Worm (Caenorhabditis elegans) whole organism, L2 larva: ENCODE measurements around the gene R12C12.7.
A peak's percentile ranks its signal among the peaks of the same experiment; 100 is the strongest.

ENCODE experiments used
- C34F6.9 ChIP-seq: fragments of 150-350 bp; optimal IDR thresholded peaks from 2 replicates; lab custom pipeline; 2014; ENCODE audit warnings: missing biosample characterization, missing genetic modification characterization
- aly-2 ChIP-seq: fragments of 150-350 bp; optimal IDR thresholded peaks from 2 replicates; lab custom pipeline; 2014; ENCODE audit warnings: missing biosample characterization, missing genetic modification characterization
- blmp-1 ChIP-seq: sonication (generic microtip); optimal IDR thresholded peaks from 2 replicates; lab custom pipeline; 2017; ENCODE audit warnings: missing genetic modification characterization, mild to moderate bottlenecking, missing compliant biosample characterization, antibody characterized with exemption, moderate library complexity; ENCODE audit not compliant: insufficient read depth
- ceh-16 ChIP-seq: fragments of 150-350 bp; optimal IDR thresholded peaks from 2 replicates; lab custom pipeline; 2014; ENCODE audit warnings: missing biosample characterization, missing genetic modification characterization
- crh-2 ChIP-seq: sonication (generic microtip); optimal IDR thresholded peaks from 2 replicates; lab custom pipeline; 2017; ENCODE audit warnings: missing biosample characterization, missing genetic modification characterization
- fos-1 ChIP-seq: fragments of 150-350 bp; optimal IDR thresholded peaks from 2 replicates; lab custom pipeline; 2014; ENCODE audit warnings: missing biosample characterization, missing genetic modification characterization
- mab-5 ChIP-seq: fragments of 150-350 bp; optimal IDR thresholded peaks from 2 replicates; lab custom pipeline; 2014; ENCODE audit warnings: missing biosample characterization, missing genetic modification characterization
- nhr-25 ChIP-seq: fragments of 150-350 bp; sonication (generic microtip); optimal IDR thresholded peaks from 3 replicates; lab custom pipeline; 2014; ENCODE audit warnings: missing biosample characterization, missing genetic modification characterization
- skn-1 ChIP-seq: sonication (generic microtip); optimal IDR thresholded peaks from 2 replicates; lab custom pipeline; 2017; ENCODE audit warnings: missing biosample characterization, missing genetic modification characterization
- snpc-4 ChIP-seq: fragments of 150-350 bp; optimal IDR thresholded peaks from 2 replicates; lab custom pipeline; 2014; ENCODE audit warnings: missing biosample characterization, missing genetic modification characterization
- unc-39 ChIP-seq: fragments of 150-350 bp; optimal IDR thresholded peaks from 2 replicates; lab custom pipeline; 2014; ENCODE audit warnings: missing biosample characterization, missing genetic modification characterization

DNA sequence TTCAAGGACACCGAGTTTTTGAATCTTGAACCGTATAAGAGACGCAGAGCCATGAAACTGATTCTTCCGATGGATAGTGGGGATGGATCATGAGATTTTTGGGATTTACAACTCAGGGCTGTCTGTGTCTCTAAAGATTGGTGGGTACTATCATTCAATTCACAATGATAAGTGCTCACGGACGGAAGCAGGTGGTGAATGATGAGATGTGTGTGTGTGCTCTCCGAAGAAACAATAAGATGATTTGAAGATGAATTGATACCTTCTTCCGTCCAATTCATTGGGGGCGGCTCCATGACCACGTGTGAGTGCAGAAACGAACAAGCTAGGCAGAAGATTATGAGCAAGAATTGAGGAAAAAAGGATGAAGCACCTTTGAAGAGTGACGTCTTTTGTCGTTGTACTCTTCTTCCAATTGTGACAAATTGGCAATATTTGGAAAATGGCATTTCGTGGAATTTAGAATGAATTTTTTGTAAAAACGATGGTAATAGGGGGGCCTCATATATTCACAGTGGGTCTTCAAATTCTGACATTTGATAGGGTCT, 27.1 kb downstream of the R12C12.7 start:
- TF ChIP-seq aly-2 = no peak
- TF ChIP-seq mab-5 (tag; lab: Kevin White, UChicago) = peak; percentile 6
- no peak for TF ChIP-seq unc-39 (tag; lab: Kevin White, UChicago)
- no peak for TF ChIP-seq skn-1
- TF ChIP-seq ceh-16 (tag; lab: Kevin White, UChicago) = no peak
- TF ChIP-seq snpc-4 (tag; lab: Kevin White, UChicago) = no peak
- no peak for TF ChIP-seq blmp-1 (tag; lab: Kevin White, UChicago)
- no peak for TF ChIP-seq fos-1 (tag; lab: Kevin White, UChicago)
- peak; percentile 27 for TF ChIP-seq C34F6.9 (tag; lab: Kevin White, UChicago)
- no peak for TF ChIP-seq nhr-25 (tag; lab: Kevin White, UChicago)
- TF ChIP-seq crh-2 (tag; lab: Kevin White, UChicago) = no peak
